Fruit fly (Drosophila melanogaster) whole organism: Measurements from ENCODE around the gene CG9040.

ENCODE experiments used
- CG8478 ChIP-seq: fragments of >200 bp; optimal IDR thresholded peaks from 2 replicates; lab custom pipeline; 2018; ENCODE audit warnings: inconsistent platforms
- Dll ChIP-seq: fragments of >200 bp; optimal IDR thresholded peaks from 2 replicates; lab custom pipeline; 2017
- pan ChIP-seq: fragments of >200 bp; optimal IDR thresholded peaks from 2 replicates; lab custom pipeline; 2017
- usp ChIP-seq: fragments of >200 bp; optimal IDR thresholded peaks from 2 replicates; lab custom pipeline; 2017; ENCODE audit warnings: missing biosample characterization, missing genetic modification characterization, mixed read lengths

DNA sequence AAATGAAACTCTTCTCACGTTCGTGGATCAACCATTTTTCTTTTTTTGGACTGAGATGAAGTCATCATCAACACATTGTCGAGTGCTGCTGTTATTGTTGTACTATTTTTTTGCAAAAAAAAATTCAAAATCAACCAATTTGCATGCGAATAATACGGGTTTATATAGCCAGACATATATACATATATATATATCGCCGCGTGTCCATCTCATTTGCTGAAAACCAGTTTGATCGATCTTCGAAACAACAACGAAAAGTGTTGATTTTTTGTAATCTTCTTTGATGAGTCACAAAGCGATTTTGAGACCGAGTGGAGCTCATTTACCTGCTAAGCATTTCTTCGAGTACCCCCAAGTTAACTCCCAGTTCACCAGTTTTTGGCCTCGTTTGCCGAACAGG lies 41.7 kb upstream of the CG9040 start:
- TF ChIP-seq usp: no peak
- no peak for TF ChIP-seq CG8478 (lab: Kevin White, UChicago)
- no peak for TF ChIP-seq pan (lab: Kevin White, UChicago)
- TF ChIP-seq Dll (lab: Kevin White, UChicago): no peak
